Worm (Caenorhabditis elegans): ENCODE measurements around the gene ttr-40.

DNA sequence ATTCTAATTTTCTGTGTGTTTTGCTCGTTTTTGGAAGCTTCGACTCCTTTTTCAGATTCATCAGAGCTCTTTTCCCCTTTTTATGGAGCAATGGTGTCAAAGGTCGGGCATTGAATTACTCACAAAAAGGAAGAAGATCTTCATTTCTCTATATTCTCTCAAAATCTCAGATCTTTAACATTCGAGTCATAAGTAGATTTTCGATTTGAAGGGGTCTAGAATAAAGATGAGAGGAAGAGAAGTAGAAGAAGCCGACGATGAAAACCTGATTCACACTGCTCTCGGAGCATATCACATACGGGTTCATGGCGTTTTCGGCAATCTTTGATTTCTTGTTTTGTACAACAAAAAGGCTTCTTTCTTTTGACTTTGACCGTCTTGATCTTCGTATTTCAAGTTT lies 42.9 kb downstream of the ttr-40 start:
- TF ChIP-seq pros-1 (tag; optimal IDR thresholded peaks at IDR 0.05) (no peak), Y22D7AL.16 (tag; optimal IDR thresholded peaks at IDR 0.05) (no peak), unc-86 (tag; optimal IDR thresholded peaks at IDR 0.05) (no peak), ceh-2 (tag; optimal IDR thresholded peaks at IDR 0.05) (no peak), lim-6 (tag; optimal IDR thresholded peaks at IDR 0.05) (no peak), elt-2 (tag; optimal IDR thresholded peaks at IDR 0.05) (no peak), ceh-6 (GFP tag; optimal IDR thresholded peaks at IDR 0.05) (no peak), dmd-4 (tag; optimal IDR thresholded peaks at IDR 0.05; ENCODE audit: borderline replicate concordance) (no peak), K02D7.2 (tag; optimal IDR thresholded peaks at IDR 0.05) (no peak), pqm-1 (tag; optimal IDR thresholded peaks at IDR 0.05) (no peak)
